Fruit fly (Drosophila melanogaster) whole organism, embryonic: ENCODE measurements around the gene ClC-a.

Experiments used
- Aef1 ChIP-seq: fragments of 200-800 bp; sonication (Bioruptor generic); IDR thresholded peaks from 3 replicates; pipeline ENCODE4 v1.3.6; 2022; ENCODE audit warnings: missing biosample characterization, missing genetic modification characterization
- Antp ChIP-seq: fragments of 200-800 bp; sonication (Bioruptor generic); optimal IDR thresholded peaks from 3 replicates; lab custom pipeline; 2016; ENCODE audit warnings: missing biosample characterization, missing genetic modification characterization
- Blimp-1 ChIP-seq: fragments of 200-800 bp; sonication (Bioruptor generic); optimal IDR thresholded peaks from 3 replicates; lab custom pipeline; 2018; ENCODE audit warnings: missing biosample characterization, missing genetic modification characterization, mild to moderate bottlenecking, moderate library complexity, missing genetic modification reagents
- C15 ChIP-seq: fragments of 200-800 bp; sonication (Bioruptor generic); IDR thresholded peaks from 3 replicates; pipeline ENCODE4 v1.3.6; 2022; ENCODE audit warnings: missing biosample characterization, missing genetic modification characterization
- CG11085 ChIP-seq: fragments of 200-800 bp; sonication (Bioruptor generic); IDR thresholded peaks from 2 replicates; pipeline ENCODE4 v1.3.6; 2022; ENCODE audit warnings: missing biosample characterization, missing genetic modification characterization
- CG12744 ChIP-seq: fragments of 200-800 bp; sonication (Bioruptor generic); optimal IDR thresholded peaks from 2 replicates; lab custom pipeline; 2016; ENCODE audit warnings: missing biosample characterization, missing genetic modification characterization
- CG13287 ChIP-seq: fragments of 200-800 bp; sonication (Bioruptor generic); IDR thresholded peaks from 2 replicates; pipeline ENCODE4 v1.3.6; 2022; ENCODE audit warnings: missing biosample characterization, missing genetic modification characterization; ENCODE audit not compliant: partially characterized antibody
- CG14441 ChIP-seq: fragments of 200-800 bp; sonication (Bioruptor generic); IDR thresholded peaks from 2 replicates; pipeline ENCODE4 v1.3.6; 2022; ENCODE audit warnings: missing biosample characterization, missing genetic modification characterization
- CG14667 ChIP-seq: fragments of 200-800 bp; sonication (Bioruptor generic); IDR thresholded peaks from 2 replicates; pipeline ENCODE4 v1.3.6; 2022; ENCODE audit warnings: missing biosample characterization, missing genetic modification characterization
- CG1529 ChIP-seq: fragments of 200-800 bp; sonication (Bioruptor generic); optimal IDR thresholded peaks from 3 replicates; lab custom pipeline; 2018; ENCODE audit warnings: missing biosample characterization, missing genetic modification characterization
- CG15479 ChIP-seq: fragments of 200-800 bp; sonication (Bioruptor generic); optimal IDR thresholded peaks from 3 replicates; lab custom pipeline; 2019; ENCODE audit warnings: missing biosample characterization, mild to moderate bottlenecking, missing genetic modification characterization, moderate library complexity
- CG18764 ChIP-seq: fragments of 200-800 bp; sonication (Bioruptor generic); optimal IDR thresholded peaks from 3 replicates; lab custom pipeline; 2016; ENCODE audit warnings: missing biosample characterization, missing genetic modification characterization
- CG2120 ChIP-seq: fragments of 200-800 bp; sonication (Bioruptor generic); optimal IDR thresholded peaks from 3 replicates; lab custom pipeline; 2016; ENCODE audit warnings: missing biosample characterization, missing genetic modification characterization
- CG31224 ChIP-seq: fragments of 200-800 bp; sonication (Bioruptor generic); IDR thresholded peaks from 2 replicates; pipeline ENCODE4 v1.3.6; 2022; ENCODE audit warnings: missing biosample characterization, missing genetic modification characterization
- CG9727 ChIP-seq: fragments of 200-800 bp; sonication (Bioruptor generic); optimal IDR thresholded peaks from 3 replicates; lab custom pipeline; 2017; ENCODE audit warnings: missing biosample characterization, mild to moderate bottlenecking, missing genetic modification characterization
- CG9932 ChIP-seq: fragments of 200-800 bp; sonication (Bioruptor generic); IDR thresholded peaks from 2 replicates; pipeline ENCODE4 v1.3.6; 2022; ENCODE audit warnings: missing biosample characterization, missing genetic modification characterization
- CTCF ChIP-seq: fragments of 200-800 bp; sonication (Bioruptor generic); optimal IDR thresholded peaks from 2 replicates; lab custom pipeline; 2017; ENCODE audit warnings: missing biosample characterization, mild to moderate bottlenecking, missing genetic modification characterization, moderate library complexity
- E2f2 ChIP-seq: fragments of 200-800 bp; sonication (Bioruptor generic); IDR thresholded peaks from 2 replicates; pipeline ENCODE4 v1.3.6; 2022; ENCODE audit warnings: missing biosample characterization, missing genetic modification characterization
- HHEX ChIP-seq: fragments of 200-800 bp; sonication (Bioruptor generic); optimal IDR thresholded peaks from 3 replicates; lab custom pipeline; 2017; ENCODE audit warnings: missing biosample characterization, mild to moderate bottlenecking, missing genetic modification characterization, missing genetic modification reagents
- NC2α ChIP-seq: fragments of 200-800 bp; sonication (Bioruptor generic); optimal IDR thresholded peaks from 2 replicates; lab custom pipeline; 2016; ENCODE audit warnings: missing biosample characterization, missing genetic modification characterization
- Nf-YA ChIP-seq: fragments of 200-800 bp; sonication (Bioruptor generic); IDR thresholded peaks from 2 replicates; pipeline ENCODE4 v1.3.6; 2022; ENCODE audit warnings: missing biosample characterization, missing genetic modification characterization
- Nf-YC ChIP-seq: fragments of 200-800 bp; optimal IDR thresholded peaks from 3 replicates; lab custom pipeline; 2019; ENCODE audit warnings: missing biosample characterization, mild to moderate bottlenecking, missing genetic modification characterization, moderate library complexity
- Rfx ChIP-seq: fragments of 200-800 bp; sonication (Bioruptor generic); IDR thresholded peaks from 2 replicates; pipeline ENCODE4 v1.3.6; 2022; ENCODE audit warnings: missing biosample characterization, missing genetic modification characterization
- Taf1 ChIP-seq: fragments of 200-800 bp; sonication (Bioruptor generic); IDR thresholded peaks from 2 replicates; pipeline ENCODE4 v1.3.6; 2022; ENCODE audit warnings: missing biosample characterization, missing genetic modification characterization
- chm ChIP-seq: fragments of 200-800 bp; sonication (Bioruptor generic); IDR thresholded peaks from 2 replicates; pipeline ENCODE4 v1.3.6; 2022; ENCODE audit warnings: missing biosample characterization, missing genetic modification characterization
- dimm ChIP-seq: fragments of 200-800 bp; sonication (Bioruptor generic); IDR thresholded peaks from 2 replicates; pipeline ENCODE4 v1.3.6; 2022; ENCODE audit warnings: missing biosample characterization, missing genetic modification characterization
- fd96Cb ChIP-seq: fragments of 200-800 bp; sonication (Bioruptor generic); optimal IDR thresholded peaks from 2 replicates; lab custom pipeline; 2018; ENCODE audit warnings: missing biosample characterization, mild to moderate bottlenecking, missing genetic modification characterization, moderate library complexity
- gfzf ChIP-seq: fragments of 200-800 bp; sonication (Bioruptor generic); optimal IDR thresholded peaks from 2 replicates; lab custom pipeline; 2016; ENCODE audit warnings: missing biosample characterization, mild to moderate bottlenecking, missing genetic modification characterization, moderate library complexity
- grau ChIP-seq: fragments of 200-800 bp; optimal IDR thresholded peaks from 3 replicates; lab custom pipeline; 2019; ENCODE audit warnings: missing biosample characterization, mild to moderate bottlenecking, missing genetic modification characterization, moderate library complexity
- gro ChIP-seq: fragments of 200-800 bp; sonication (Bioruptor generic); optimal IDR thresholded peaks from 2 replicates; lab custom pipeline; 2016; ENCODE audit warnings: missing biosample characterization, missing genetic modification characterization
- hkb ChIP-seq, 2 experiments: fragments of 200-800 bp in 1 of 2; fragments of >200 bp in 1 of 2; sonication (Bioruptor generic) in 1 of 2; IDR thresholded peaks in 1 of 2; optimal IDR thresholded peaks in 1 of 2; 2 replicates each; pipeline versions ENCODE4 v1.3.6 to Lab custom; 2017 to 2022; ENCODE audit warnings: missing biosample characterization in 1 of 2, missing genetic modification characterization in 1 of 2
- nerfin-2 ChIP-seq: fragments of 200-800 bp; sonication (Bioruptor generic); IDR thresholded peaks from 2 replicates; pipeline ENCODE4 v1.3.6; 2022; ENCODE audit warnings: missing biosample characterization, missing genetic modification characterization; ENCODE audit not compliant: partially characterized antibody
- psq ChIP-seq: fragments of 200-800 bp; sonication (Bioruptor generic); optimal IDR thresholded peaks from 2 replicates; lab custom pipeline; 2017; ENCODE audit warnings: missing biosample characterization, missing genetic modification characterization
- ranshi ChIP-seq: fragments of 200-800 bp; sonication (Bioruptor generic); IDR thresholded peaks from 2 replicates; pipeline ENCODE4 v1.3.6; 2022; ENCODE audit warnings: missing biosample characterization, missing genetic modification characterization
- ro ChIP-seq: fragments of 200-800 bp; sonication (Bioruptor generic); IDR thresholded peaks from 2 replicates; pipeline ENCODE4 v1.3.6; 2022; ENCODE audit warnings: missing biosample characterization, missing genetic modification characterization
- run ChIP-seq: fragments of 200-800 bp; sonication (Bioruptor generic); optimal IDR thresholded peaks from 3 replicates; lab custom pipeline; 2018; ENCODE audit warnings: missing biosample characterization, mild to moderate bottlenecking, missing genetic modification characterization
- schlank ChIP-seq: fragments of 200-800 bp; sonication (Bioruptor generic); optimal IDR thresholded peaks from 2 replicates; lab custom pipeline; 2018; ENCODE audit warnings: missing biosample characterization, mild to moderate bottlenecking, missing genetic modification characterization
- scrt ChIP-seq: fragments of 200-800 bp; sonication (Bioruptor generic); optimal IDR thresholded peaks from 2 replicates; lab custom pipeline; 2018; ENCODE audit warnings: missing biosample characterization, mild to moderate bottlenecking, missing genetic modification characterization, moderate library complexity
- shn ChIP-seq: fragments of 200-800 bp; sonication (Bioruptor generic); optimal IDR thresholded peaks from 3 replicates; lab custom pipeline; 2016; ENCODE audit warnings: missing biosample characterization, missing genetic modification characterization
- sim ChIP-seq: fragments of 200-800 bp; sonication (Bioruptor generic); IDR thresholded peaks from 2 replicates; pipeline ENCODE4 v1.3.6; 2022; ENCODE audit warnings: missing biosample characterization, missing genetic modification characterization
- sisA ChIP-seq: fragments of 200-800 bp; sonication (Bioruptor generic); IDR thresholded peaks from 2 replicates; pipeline ENCODE4 v1.3.6; 2022; ENCODE audit warnings: missing biosample characterization, missing genetic modification characterization
- sna ChIP-seq: fragments of 200-800 bp; sonication (Bioruptor generic); IDR thresholded peaks from 2 replicates; pipeline ENCODE4 v1.3.6; 2022; ENCODE audit warnings: missing biosample characterization, missing genetic modification characterization; ENCODE audit not compliant: partially characterized antibody
- so ChIP-seq: fragments of 200-800 bp; sonication (Bioruptor generic); IDR thresholded peaks from 3 replicates; pipeline ENCODE4 v1.3.6; 2022; ENCODE audit warnings: missing biosample characterization, missing genetic modification characterization
- toy ChIP-seq: fragments of 200-800 bp; sonication (Bioruptor generic); IDR thresholded peaks from 2 replicates; pipeline ENCODE4 v1.3.6; 2022; ENCODE audit warnings: missing biosample characterization, missing genetic modification characterization
- trem ChIP-seq: fragments of 200-800 bp; optimal IDR thresholded peaks from 3 replicates; lab custom pipeline; 2019; ENCODE audit warnings: missing biosample characterization, mild to moderate bottlenecking, missing genetic modification characterization, moderate library complexity
- tx ChIP-seq: fragments of 200-800 bp; sonication (Bioruptor generic); optimal IDR thresholded peaks from 2 replicates; lab custom pipeline; 2016; ENCODE audit warnings: missing biosample characterization, missing genetic modification characterization
- wdn ChIP-seq: fragments of 200-800 bp; sonication (Bioruptor generic); IDR thresholded peaks from 2 replicates; pipeline ENCODE4 v1.3.6; 2022; ENCODE audit warnings: missing biosample characterization, missing genetic modification characterization
- wek ChIP-seq: fragments of 200-800 bp; sonication (Bioruptor generic); optimal IDR thresholded peaks from 3 replicates; lab custom pipeline; 2018; ENCODE audit warnings: missing biosample characterization, mild to moderate bottlenecking, missing genetic modification characterization, moderate library complexity
- zf30C ChIP-seq: fragments of 200-800 bp; sonication (Bioruptor generic); optimal IDR thresholded peaks from 3 replicates; lab custom pipeline; 2018; ENCODE audit warnings: missing biosample characterization, mild to moderate bottlenecking, missing genetic modification characterization

Gene ClC-a

DNA sequence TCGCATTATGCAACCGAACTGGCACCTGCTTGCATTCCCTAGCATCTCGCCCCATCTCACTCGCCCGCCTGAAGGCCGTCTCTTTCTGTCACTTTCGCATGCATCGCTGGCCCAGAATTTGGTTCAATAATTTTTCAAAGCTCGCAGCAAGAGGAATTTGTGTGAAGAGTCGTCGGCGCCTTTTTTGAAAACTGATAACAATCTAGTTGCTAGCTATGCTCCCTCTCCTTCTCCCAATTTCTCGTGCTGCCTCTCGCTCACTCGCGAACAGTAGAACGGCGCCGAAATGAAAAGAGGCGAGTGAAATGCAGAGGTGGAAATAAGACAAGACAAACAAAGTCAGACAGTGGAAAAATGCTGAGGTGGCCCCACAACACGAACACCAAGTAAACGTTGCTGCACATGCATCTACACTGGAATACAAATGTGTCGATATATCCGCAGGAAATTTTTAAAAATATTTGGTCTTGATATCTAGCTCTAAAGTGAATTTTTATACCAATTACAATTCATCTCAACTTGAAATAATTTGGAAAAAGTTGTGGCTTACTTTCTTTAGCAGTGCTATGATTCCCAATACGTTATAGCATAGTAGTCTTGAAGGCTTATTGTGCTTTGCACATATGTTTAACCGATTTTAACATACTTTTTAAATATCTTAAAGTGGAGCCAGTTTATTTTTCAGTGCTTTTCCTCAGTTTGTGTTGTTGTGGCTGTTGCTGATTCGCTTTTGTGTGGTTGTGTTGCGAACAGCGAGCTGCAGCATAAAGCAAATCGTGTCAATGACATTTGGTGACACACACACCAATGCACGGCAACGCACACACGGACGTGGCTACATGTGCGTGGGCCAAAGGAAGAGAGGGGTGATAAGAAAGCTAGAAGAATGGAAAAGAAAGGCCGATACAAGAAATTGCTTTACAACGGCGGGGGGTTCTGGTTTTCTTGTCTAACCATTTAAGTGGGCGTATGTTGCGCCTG lies 38.2 kb upstream of the ClC-a start (continued):
- TF ChIP-seq scrt (peak; percentile 20), trem (tag; lab: Kevin White, UChicago) (peak; percentile 89), Rfx (GFP tag; lab: Robert Waterston, UW) (no peak), gfzf (no peak), Blimp-1 (peak; percentile 90), sim (GFP tag; lab: Robert Waterston, UW) (no peak; the same call in 1 of the 2 replicates), C15 (GFP tag; lab: Robert Waterston, UW) (no peak), CG13287 (GFP tag; lab: Robert Waterston, UW) (no peak), CG2120 (no peak), ro (GFP tag; lab: Robert Waterston, UW) (peak; percentile 66; the same call in 1 of the 2 replicates), NC2α (GFP tag; lab: Kevin White, UChicago) (peak; percentile 65), shn (GFP tag; lab: Kevin White, UChicago) (peak; percentile 79), psq (GFP tag; lab: Kevin White, UChicago) (peak; percentile 63), sisA (peak; percentile 84), zf30C (GFP tag; lab: Kevin White, UChicago) (peak; percentile 62), CG15479 (GFP tag; lab: Kevin White, UChicago) (no peak), CG9932 (no peak), CG1529 (GFP tag; lab: Kevin White, UChicago) (peak; percentile 93), HHEX (GFP tag; lab: Kevin White, UChicago) (peak; percentile 61), CG14441 (GFP tag; lab: Robert Waterston, UW) (no peak), wek (GFP tag; lab: Kevin White, UChicago) (peak; percentile 67), E2f2 (peak; percentile 32; the same call in 1 of the 2 replicates), CG9727 (GFP tag; lab: Kevin White, UChicago) (peak; percentile 67), nerfin-2 (GFP tag; lab: Robert Waterston, UW) (no peak), Aef1 (GFP tag; lab: Robert Waterston, UW) (no peak; the same call in 2 of the 3 replicates), chm (GFP tag; lab: Robert Waterston, UW) (0 out of 2 replicates have a peak, but pooled peaks have one; percentile 10), hkb (optimal IDR thresholded peaks at IDR 0.05; lab: Kevin White, UChicago) (no peak), hkb (GFP tag; IDR thresholded peaks at IDR 0.05; lab: Robert Waterston, UW) (peak; percentile 44), Nf-YA (peak; percentile 46; the same call in 1 of the 2 replicates), tx (GFP tag; lab: Kevin White, UChicago) (peak; percentile 62), Antp (GFP tag; lab: Kevin White, UChicago) (peak; percentile 60), run (tag; lab: Kevin White, UChicago) (peak; percentile 50), CG12744 (peak; percentile 6), CTCF (GFP tag; lab: Kevin White, UChicago) (peak; percentile 49), grau (tag; lab: Kevin White, UChicago) (peak; percentile 84), ranshi (GFP tag; lab: Robert Waterston, UW) (peak; percentile 7; the same call in 1 of the 2 replicates), sna (GFP tag; lab: Robert Waterston, UW) (no peak), fd96Cb (tag; lab: Kevin White, UChicago) (peak; percentile 90), gro (GFP tag; lab: Kevin White, UChicago) (no peak), CG11085 (no peak), CG31224 (GFP tag; lab: Robert Waterston, UW) (no peak), Taf1 (GFP tag; lab: Robert Waterston, UW) (no peak), wdn (no peak), Nf-YC (tag; lab: Kevin White, UChicago) (peak; percentile 35), CG14667 (GFP tag; lab: Robert Waterston, UW) (no peak), CG18764 (GFP tag; lab: Kevin White, UChicago) (peak; percentile 58), dimm (GFP tag; lab: Robert Waterston, UW) (no peak), schlank (tag; lab: Kevin White, UChicago) (no peak), so (GFP tag; lab: Robert Waterston, UW) (peak; percentile 50; the same call in 1 of the 3 replicates), toy (GFP tag; lab: Robert Waterston, UW) (no peak)
